Worm (Caenorhabditis elegans): ENCODE results near the gene irg-6.
A peak's percentile ranks its signal among the peaks of the same experiment; 100 is the strongest.

The irg-6 gene

ce11 chrIV:12890445-12890844, 24.3 kb downstream of the irg-6 start, which contains the start of gene K08D8.6 (continued):
- TF ChIP-seq daf-19 (GFP tag; conservative IDR thresholded peaks at IDR 0.05) = no peak
- no peak for TF ChIP-seq F49E8.2 (tag; optimal IDR thresholded peaks at IDR 0.05; ENCODE audit: borderline replicate concordance)
- TF ChIP-seq hmg-1.1 (GFP tag; IDR thresholded peaks at IDR 0.05) = no peak
- no peak for TF ChIP-seq Y105C5A.15 (GFP tag; IDR thresholded peaks at IDR 0.05)
- TF ChIP-seq fos-1 (tag; optimal IDR thresholded peaks at IDR 0.05) = no peak
- TF ChIP-seq egl-43 (GFP tag; IDR thresholded peaks at IDR 0.05) = no peak
- TF ChIP-seq pqm-1 (tag; optimal IDR thresholded peaks at IDR 0.05) = peak; percentile 88
- TF ChIP-seq aha-1 (tag) = no peak
- no peak for TF ChIP-seq arid-1 (GFP tag; conservative IDR thresholded peaks at IDR 0.05)
- TF ChIP-seq ceh-82 (tag; optimal IDR thresholded peaks at IDR 0.05) = no peak
- TF ChIP-seq Y48G9A.11 (GFP tag; IDR thresholded peaks at IDR 0.05) = no peak
- TF ChIP-seq nhr-28 (tag; optimal IDR thresholded peaks at IDR 0.05) = peak; percentile 67
- TF ChIP-seq zag-1 (tag; optimal IDR thresholded peaks at IDR 0.05) = no peak
- TF ChIP-seq ceh-32 (tag; optimal IDR thresholded peaks at IDR 0.05; ENCODE audit: poor library complexity) = no peak
- no peak for TF ChIP-seq lir-3 (tag; optimal IDR thresholded peaks at IDR 0.05)
- no peak for TF ChIP-seq skn-1 (tag; optimal IDR thresholded peaks at IDR 0.05)
- TF ChIP-seq nhr-111 (GFP tag; optimal IDR thresholded peaks at IDR 0.05) = no peak
- no peak for TF ChIP-seq mxl-3 (GFP tag; optimal IDR thresholded peaks at IDR 0.05)
- TF ChIP-seq nhr-11 (tag; optimal IDR thresholded peaks at IDR 0.05) = no peak
- TF ChIP-seq pha-4 (GFP tag; IDR thresholded peaks at IDR 0.05) = no peak
- no peak for TF ChIP-seq pha-4 (tag; optimal IDR thresholded peaks at IDR 0.05)
- TF ChIP-seq rbr-2 (tag; optimal IDR thresholded peaks at IDR 0.05) = no peak
- peak; percentile 14 for TF ChIP-seq nhr-102 (tag; optimal IDR thresholded peaks at IDR 0.05)
- no peak for TF ChIP-seq ztf-7 (tag; optimal IDR thresholded peaks at IDR 0.05)
- no peak for TF ChIP-seq ceh-62 (tag; optimal IDR thresholded peaks at IDR 0.05)
- no peak for TF ChIP-seq nhr-10 (tag; optimal IDR thresholded peaks at IDR 0.05)
- TF ChIP-seq lin-13 (GFP tag; optimal IDR thresholded peaks at IDR 0.05) = no peak
- TF ChIP-seq tra-1 (GFP tag; IDR thresholded peaks at IDR 0.05) = no peak
- TF ChIP-seq php-3 (GFP tag; IDR thresholded peaks at IDR 0.05) = peak; percentile 88
- no peak for TF ChIP-seq mxl-2 (GFP tag; conservative IDR thresholded peaks at IDR 0.05)
- TF ChIP-seq aly-2 (tag; optimal IDR thresholded peaks at IDR 0.05) = no peak
- no peak for TF ChIP-seq madf-9 (GFP tag; conservative IDR thresholded peaks at IDR 0.05)
- no peak for TF ChIP-seq F44E2.7 (GFP tag; IDR thresholded peaks at IDR 0.05)
- no peak for TF ChIP-seq nhr-76 (tag; optimal IDR thresholded peaks at IDR 0.05)
- TF ChIP-seq lin-15B (tag; optimal IDR thresholded peaks at IDR 0.05) = no peak
- no peak for TF ChIP-seq unc-39 (tag; optimal IDR thresholded peaks at IDR 0.05)
- TF ChIP-seq hlh-30 (tag; optimal IDR thresholded peaks at IDR 0.05; ENCODE audit: insufficient read depth) = no peak
- TF ChIP-seq nhr-48 (tag; optimal IDR thresholded peaks at IDR 0.05) = peak; percentile 73
- no peak for TF ChIP-seq set-16 (GFP tag; IDR thresholded peaks at IDR 0.05)
- no peak for TF ChIP-seq ceh-28 (tag; optimal IDR thresholded peaks at IDR 0.05)
- TF ChIP-seq cey-2 (tag; optimal IDR thresholded peaks at IDR 0.05; ENCODE audit: borderline replicate concordance, insufficient read depth) = no peak
- no peak for TF ChIP-seq ceh-44 (GFP tag; IDR thresholded peaks at IDR 0.05)
- no peak for TF ChIP-seq daf-16 (GFP tag; optimal IDR thresholded peaks at IDR 0.05)
- peak; percentile 75 for TF ChIP-seq daf-16 (tag; optimal IDR thresholded peaks at IDR 0.05)
- TF ChIP-seq ZK546.5 (tag; optimal IDR thresholded peaks at IDR 0.05) = no peak
- TF ChIP-seq vab-7 (GFP tag; IDR thresholded peaks at IDR 0.05) = no peak
- TF ChIP-seq duxl-1 (tag; optimal IDR thresholded peaks at IDR 0.05; ENCODE audit: poor library complexity) = no peak
- TF ChIP-seq F37D6.2 (tag; optimal IDR thresholded peaks at IDR 0.05) = no peak
- TF ChIP-seq sdz-12 (GFP tag; optimal IDR thresholded peaks at IDR 0.05) = no peak
- no peak for TF ChIP-seq Y75B8A.6 (GFP tag; IDR thresholded peaks at IDR 0.05)
- TF ChIP-seq daf-12 (tag; optimal IDR thresholded peaks at IDR 0.05) = no peak
- TF ChIP-seq dpl-1 (GFP tag; optimal IDR thresholded peaks at IDR 0.05) = no peak
- no peak for TF ChIP-seq T26A8.4 (GFP tag; IDR thresholded peaks at IDR 0.05)
- no peak for TF ChIP-seq fkh-10 (GFP tag; optimal IDR thresholded peaks at IDR 0.05)

Measured in whole organism, L4 larva.